Worm (Caenorhabditis elegans) whole organism, mixed stage, embryonic: ENCODE measurements around the gene F58G1.2.

ENCODE experiments used
- M03D4.4 ChIP-seq: sonication (generic microtip); optimal IDR thresholded peaks from 2 replicates; lab custom pipeline; 2017; ENCODE audit warnings: mild to moderate bottlenecking, missing genetic modification characterization, missing compliant biosample characterization
- bed-3 ChIP-seq: fragments of 200-800 bp; sonication (Bioruptor generic); optimal IDR thresholded peaks from 3 replicates; lab custom pipeline; 2018; ENCODE audit warnings: mild to moderate bottlenecking, missing genetic modification characterization, moderate library complexity, missing compliant biosample characterization
- blmp-1 ChIP-seq: fragments of 150-350 bp; optimal IDR thresholded peaks from 2 replicates; lab custom pipeline; 2014; ENCODE audit warnings: missing biosample characterization, missing genetic modification characterization
- ceh-39 ChIP-seq: fragments of 150-350 bp; optimal IDR thresholded peaks from 2 replicates; lab custom pipeline; 2014; ENCODE audit warnings: missing biosample characterization, missing genetic modification characterization
- ces-1 ChIP-seq: fragments of 150-350 bp; optimal IDR thresholded peaks from 2 replicates; lab custom pipeline; 2014; ENCODE audit warnings: missing biosample characterization, missing genetic modification reagents, missing genetic modification characterization
- cnd-1 ChIP-seq: fragments of 200-800 bp; sonication (Bioruptor generic); optimal IDR thresholded peaks from 2 replicates; lab custom pipeline; 2018; ENCODE audit warnings: mild to moderate bottlenecking, missing genetic modification characterization, missing compliant biosample characterization
- drap-1 ChIP-seq: fragments of 200-800 bp; sonication (Bioruptor generic); optimal IDR thresholded peaks from 3 replicates; lab custom pipeline; 2018; ENCODE audit warnings: mild to moderate bottlenecking, missing genetic modification characterization, missing compliant biosample characterization
- elt-1 ChIP-seq: sonication (generic microtip); optimal IDR thresholded peaks from 2 replicates; lab custom pipeline; 2017; ENCODE audit warnings: missing genetic modification characterization, mild to moderate bottlenecking, missing compliant biosample characterization, antibody characterized with exemption, moderate library complexity, borderline replicate concordance; ENCODE audit not compliant: insufficient read depth
- elt-3 ChIP-seq: fragments of 150-350 bp; optimal IDR thresholded peaks from 2 replicates; lab custom pipeline; 2014; ENCODE audit warnings: missing biosample characterization, missing genetic modification characterization
- flh-1 ChIP-seq: fragments of 200-800 bp; sonication (Bioruptor generic); optimal IDR thresholded peaks from 2 replicates; lab custom pipeline; 2018; ENCODE audit warnings: mild to moderate bottlenecking, missing genetic modification characterization, moderate library complexity, missing compliant biosample characterization
- ham-2 ChIP-seq: fragments of 200-800 bp; sonication (Bioruptor generic); optimal IDR thresholded peaks from 2 replicates; lab custom pipeline; 2018; ENCODE audit warnings: mild to moderate bottlenecking, missing genetic modification characterization, missing compliant biosample characterization
- hlh-1 ChIP-seq: fragments of 150-350 bp; optimal IDR thresholded peaks from 2 replicates; lab custom pipeline; 2014; ENCODE audit warnings: missing biosample characterization, missing genetic modification reagents, missing genetic modification characterization
- lin-32 ChIP-seq: fragments of 200-800 bp; sonication (Bioruptor generic); optimal IDR thresholded peaks from 2 replicates; lab custom pipeline; 2018; ENCODE audit warnings: mild to moderate bottlenecking, missing genetic modification characterization, missing compliant biosample characterization
- lsy-2 ChIP-seq: fragments of 150-350 bp; optimal IDR thresholded peaks from 2 replicates; lab custom pipeline; 2014; ENCODE audit warnings: missing biosample characterization, missing genetic modification characterization
- mab-5 ChIP-seq: fragments of 150-350 bp; optimal IDR thresholded peaks from 2 replicates; lab custom pipeline; 2014; ENCODE audit warnings: missing biosample characterization, missing genetic modification characterization
- mep-1 ChIP-seq: fragments of 150-350 bp; optimal IDR thresholded peaks from 2 replicates; lab custom pipeline; 2017; ENCODE audit warnings: missing biosample characterization, missing genetic modification reagents, missing genetic modification characterization, inconsistent platforms
- mls-2 ChIP-seq: sonication (generic microtip); optimal IDR thresholded peaks from 2 replicates; lab custom pipeline; 2016; ENCODE audit warnings: mild to moderate bottlenecking, missing genetic modification characterization, moderate library complexity, missing compliant biosample characterization
- nhr-12 ChIP-seq: fragments of 150-350 bp; optimal IDR thresholded peaks from 2 replicates; lab custom pipeline; 2014; ENCODE audit warnings: missing biosample characterization, missing genetic modification characterization
- nhr-237 ChIP-seq: fragments of 150-350 bp; optimal IDR thresholded peaks from 2 replicates; lab custom pipeline; 2014; ENCODE audit warnings: missing biosample characterization, missing genetic modification characterization
- nhr-28 ChIP-seq: fragments of 150-350 bp; optimal IDR thresholded peaks from 2 replicates; lab custom pipeline; 2014; ENCODE audit warnings: missing biosample characterization, missing genetic modification characterization
- pha-4 ChIP-seq: fragments of 150-350 bp; optimal IDR thresholded peaks from 2 replicates; lab custom pipeline; 2018; ENCODE audit warnings: missing biosample characterization, missing genetic modification reagents, missing genetic modification characterization
- sem-2 ChIP-seq: fragments of 200-800 bp; sonication (Bioruptor generic); optimal IDR thresholded peaks from 2 replicates; lab custom pipeline; 2018; ENCODE audit warnings: mild to moderate bottlenecking, missing genetic modification characterization, missing compliant biosample characterization
- snpc-4 ChIP-seq: fragments of 150-350 bp; optimal IDR thresholded peaks from 2 replicates; lab custom pipeline; 2014; ENCODE audit warnings: missing biosample characterization, missing genetic modification characterization
- sptf-1 ChIP-seq: sonication (generic microtip); optimal IDR thresholded peaks from 2 replicates; lab custom pipeline; 2017; ENCODE audit warnings: mild to moderate bottlenecking, missing genetic modification characterization, moderate library complexity, missing compliant biosample characterization
- tbx-8 ChIP-seq: fragments of 200-800 bp; sonication (Bioruptor generic); optimal IDR thresholded peaks from 2 replicates; lab custom pipeline; 2018; ENCODE audit warnings: mild to moderate bottlenecking, missing genetic modification characterization, moderate library complexity, missing compliant biosample characterization
- unc-120 ChIP-seq: sonication (generic microtip); optimal IDR thresholded peaks from 2 replicates; lab custom pipeline; 2017; ENCODE audit warnings: missing genetic modification characterization, missing compliant biosample characterization; ENCODE audit not compliant: poor library complexity, severe bottlenecking
- unc-39 ChIP-seq: fragments of 150-350 bp; optimal IDR thresholded peaks from 2 replicates; lab custom pipeline; 2014; ENCODE audit warnings: missing biosample characterization, missing genetic modification characterization
- unc-62 ChIP-seq: fragments of 150-350 bp; optimal IDR thresholded peaks from 2 replicates; lab custom pipeline; 2014; ENCODE audit warnings: missing biosample characterization, missing genetic modification reagents, missing genetic modification characterization
- zip-8 ChIP-seq: fragments of 150-350 bp; optimal IDR thresholded peaks from 2 replicates; lab custom pipeline; 2014; ENCODE audit warnings: missing biosample characterization, missing genetic modification characterization
- ztf-11 ChIP-seq: fragments of 150-350 bp; optimal IDR thresholded peaks from 2 replicates; lab custom pipeline; 2014; ENCODE audit warnings: missing biosample characterization, missing genetic modification characterization

The F58G1.2 gene

ce11 chrII:12928241-12928640, 9.4 kb upstream of the F58G1.2 start, which contains the start of gene F58G1.3:
Gene F58G1.3 (minus strand): TSS chrII:12928341.
- TF ChIP-seq blmp-1 (tag; lab: Kevin White, UChicago) = no peak
- TF ChIP-seq snpc-4 (tag; lab: Kevin White, UChicago) = no peak
- TF ChIP-seq ces-1 (GFP tag; lab: Kevin White, UChicago) = no peak
- no peak for TF ChIP-seq unc-39
- no peak for TF ChIP-seq drap-1

DNA sequence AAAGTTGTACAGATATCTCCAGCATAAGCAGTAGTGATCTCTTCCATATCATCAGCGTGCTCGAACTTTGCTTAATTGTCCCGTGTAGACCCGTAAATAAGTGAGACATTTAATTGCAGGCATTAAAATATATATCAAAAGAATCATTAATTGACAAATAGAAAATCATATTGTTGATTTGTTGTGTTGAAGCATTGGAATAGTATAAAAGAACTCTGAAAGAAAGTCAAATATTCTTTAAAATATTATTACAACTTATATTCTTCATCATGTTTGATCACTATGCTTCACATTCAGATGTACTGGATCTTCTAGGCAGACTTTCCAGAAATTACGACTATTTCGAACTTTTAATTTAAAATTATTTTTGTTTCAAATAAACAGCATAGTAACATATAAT, 6.7 kb upstream of the F58G1.2 start, which contains the start of gene F58G1.8:
F58G1.8 (minus strand) TSS at position 101 of the 400 bp plus-strand sequence.
- TF ChIP-seq ham-2 (no peak), pha-4 (no peak), tbx-8 (GFP tag; lab: Kevin White, UChicago) (no peak), bed-3 (GFP tag; lab: Kevin White, UChicago) (no peak), elt-3 (tag; lab: Kevin White, UChicago) (no peak), zip-8 (tag; lab: Kevin White, UChicago) (no peak)

ce11 chrII:12923225-12923624, 4.4 kb upstream of the F58G1.2 start:
- TF ChIP-seq M03D4.4 (tag; lab: Kevin White, UChicago) (no peak), tbx-8 (GFP tag; lab: Kevin White, UChicago) (no peak), sem-2 (no peak), sptf-1 (tag; lab: Kevin White, UChicago) (no peak), lsy-2 (tag; lab: Kevin White, UChicago) (no peak), ces-1 (GFP tag; lab: Kevin White, UChicago) (no peak), ham-2 (no peak), nhr-237 (tag; lab: Kevin White, UChicago) (no peak), mls-2 (tag; lab: Kevin White, UChicago) (no peak), flh-1 (GFP tag; lab: Kevin White, UChicago) (no peak), drap-1 (no peak), unc-62 (no peak), ztf-11 (tag; lab: Kevin White, UChicago) (no peak), elt-1 (tag; lab: Kevin White, UChicago) (no peak)

DNA sequence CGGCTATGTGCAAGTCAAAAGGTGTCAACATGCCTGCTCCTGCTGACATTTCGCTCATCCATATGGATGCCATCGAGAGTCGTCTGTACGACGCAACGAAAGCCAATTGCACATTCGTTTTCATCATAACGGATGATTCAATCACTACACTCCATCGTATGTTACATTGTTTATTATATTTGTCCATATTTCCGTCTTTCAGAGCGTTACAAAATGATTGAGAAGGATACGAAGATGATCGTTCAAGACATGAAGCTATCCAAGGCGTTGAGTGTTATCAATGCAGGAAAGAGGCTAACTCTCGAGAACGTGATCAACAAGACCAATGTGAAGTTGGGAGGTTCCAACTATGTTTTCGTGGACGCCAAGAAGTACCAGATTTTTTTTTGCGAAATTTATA, 2.7 kb upstream of the F58G1.2 start:
- TF ChIP-seq lin-32 (GFP tag; lab: Kevin White, UChicago) (no peak), snpc-4 (tag; lab: Kevin White, UChicago) (no peak), bed-3 (GFP tag; lab: Kevin White, UChicago) (no peak), cnd-1 (tag; lab: Kevin White, UChicago) (no peak), ceh-39 (tag; lab: Kevin White, UChicago) (no peak), nhr-28 (tag; lab: Kevin White, UChicago) (no peak)

ce11 chrII:12914514-12915075, 4.2 kb downstream of the F58G1.2 start, which contains the start of gene F35C5.12:
Gene F35C5.12 (minus strand): TSS chrII:12914564.
- TF ChIP-seq unc-120 (peak; percentile 33), mep-1 (tag; lab: Kevin White, UChicago) (no peak)

DNA sequence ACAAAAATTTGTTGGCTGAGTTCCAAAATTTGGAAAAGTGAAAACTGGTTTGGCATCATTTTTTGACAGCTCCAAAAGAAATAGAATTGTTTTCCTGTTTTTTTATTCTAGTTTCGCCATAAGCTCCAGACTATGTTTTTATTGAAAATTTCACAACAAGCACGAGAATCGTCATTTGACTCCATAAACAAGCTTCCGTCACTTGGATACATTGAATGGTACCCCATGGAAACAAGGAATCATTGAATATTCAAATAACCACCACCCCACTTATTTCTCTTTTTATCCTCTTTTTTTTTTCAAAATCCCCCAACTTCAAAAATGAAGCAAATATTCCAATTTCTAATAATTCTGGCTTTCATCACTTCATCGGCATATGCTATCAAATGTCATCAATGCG, 10.0 kb downstream of the F58G1.2 start, which contains the start of gene ddn-2:
ddn-2 (plus strand) TSS at position 301 of the 400 bp plus-strand sequence.
- TF ChIP-seq sem-2 = no peak
- no peak for TF ChIP-seq mab-5 (tag; lab: Kevin White, UChicago)
- TF ChIP-seq ztf-11 (tag; lab: Kevin White, UChicago) = no peak
- no peak for TF ChIP-seq ceh-39 (tag; lab: Kevin White, UChicago)
- no peak for TF ChIP-seq nhr-12
- no peak for TF ChIP-seq drap-1

DNA sequence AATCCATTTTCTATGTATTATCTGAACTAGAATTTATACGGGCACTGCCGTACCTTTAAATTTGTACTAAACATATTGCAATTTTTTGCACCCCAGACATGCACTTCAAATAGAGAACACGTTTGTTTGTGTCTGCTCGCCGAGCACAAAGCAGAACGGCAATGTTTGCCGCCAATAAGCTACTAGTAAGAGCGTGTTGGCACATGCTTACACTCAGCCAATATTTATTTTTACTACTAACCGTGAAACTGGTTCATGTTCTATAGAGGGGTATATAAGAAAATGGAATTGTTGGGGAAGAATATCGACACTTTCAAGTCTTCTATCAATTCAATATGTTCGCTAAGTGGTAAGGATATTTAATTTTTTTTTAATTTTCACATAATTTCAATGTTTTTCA, 11.7 kb downstream of the F58G1.2 start, which contains the start of gene nspb-11:
nspb-11 (plus strand) TSS at position 301 of the 400 bp plus-strand sequence.
- TF ChIP-seq unc-62 (no peak), lin-32 (GFP tag; lab: Kevin White, UChicago) (no peak), zip-8 (tag; lab: Kevin White, UChicago) (no peak), nhr-12 (no peak), sptf-1 (tag; lab: Kevin White, UChicago) (no peak), tbx-8 (GFP tag; lab: Kevin White, UChicago) (no peak), ceh-39 (tag; lab: Kevin White, UChicago) (no peak), nhr-28 (tag; lab: Kevin White, UChicago) (no peak), drap-1 (no peak), unc-39 (no peak), elt-3 (tag; lab: Kevin White, UChicago) (no peak), mep-1 (tag; lab: Kevin White, UChicago) (no peak), bed-3 (GFP tag; lab: Kevin White, UChicago) (no peak), lsy-2 (tag; lab: Kevin White, UChicago) (no peak), mls-2 (tag; lab: Kevin White, UChicago) (no peak), hlh-1 (tag; lab: Kevin White, UChicago) (no peak), pha-4 (no peak)
